Worm (Caenorhabditis elegans) whole organism, midembryonic: ENCODE results near the gene C30G12.2.

Experiments used
- T22C8.4 ChIP-seq: fragments of 200-800 bp; sonication (Bioruptor generic); IDR thresholded peaks from 2 replicates; pipeline ENCODE4 v1.3.6; 2022; ENCODE audit warnings: missing genetic modification characterization, missing compliant biosample characterization
- cog-1 ChIP-seq: sonication (generic microtip); optimal IDR thresholded peaks from 2 replicates; lab custom pipeline; 2016; ENCODE audit warnings: missing genetic modification characterization, missing compliant biosample characterization
- flt-1 ChIP-seq: fragments of 200-800 bp; sonication (Bioruptor generic); IDR thresholded peaks from 2 replicates; pipeline ENCODE4 v1.3.6; 2022; ENCODE audit warnings: missing genetic modification characterization, missing compliant biosample characterization
- klf-2 ChIP-seq: fragments of 200-800 bp; sonication (Bioruptor generic); conservative IDR thresholded peaks from 2 replicates; pipeline ENCODE4 v1.3.6; 2022; ENCODE audit warnings: missing genetic modification reagents, missing genetic modification characterization, missing compliant biosample characterization
- med-1 ChIP-seq: sonication (generic microtip); optimal IDR thresholded peaks from 2 replicates; lab custom pipeline; 2017; ENCODE audit warnings: missing genetic modification characterization, mild to moderate bottlenecking, missing compliant biosample characterization, antibody characterized with exemption, missing genetic modification reagents; ENCODE audit not compliant: insufficient read depth
- ref-1 ChIP-seq: fragments of 200-800 bp; sonication (Bioruptor generic); conservative IDR thresholded peaks from 2 replicates; pipeline ENCODE4 v1.3.6; 2022; ENCODE audit warnings: missing genetic modification reagents, missing genetic modification characterization, missing compliant biosample characterization
- tab-1 ChIP-seq: fragments of 200-800 bp; sonication (Bioruptor generic); IDR thresholded peaks from 2 replicates; pipeline ENCODE4 v1.3.6; 2022; ENCODE audit warnings: missing genetic modification characterization, missing compliant biosample characterization
- ztf-23 ChIP-seq: fragments of 200-800 bp; sonication (Bioruptor generic); IDR thresholded peaks from 2 replicates; pipeline ENCODE4 v1.3.6; 2022; ENCODE audit warnings: missing genetic modification reagents, missing genetic modification characterization, missing compliant biosample characterization
- ztf-29 ChIP-seq: fragments of 200-800 bp; sonication (Bioruptor generic); IDR thresholded peaks from 2 replicates; pipeline ENCODE4 v1.3.6; 2022; ENCODE audit warnings: missing genetic modification reagents, missing genetic modification characterization, missing compliant biosample characterization

ce11 chrII:7283063-7283462 is 7.2 kb upstream of the C30G12.2 start:
- TF ChIP-seq flt-1 (GFP tag; lab: Robert Waterston, UW) (no peak), T22C8.4 (GFP tag; lab: Robert Waterston, UW) (no peak), cog-1 (no peak), ref-1 (no peak), ztf-23 (GFP tag; lab: Robert Waterston, UW) (no peak), klf-2 (GFP tag; lab: Robert Waterston, UW) (no peak), ztf-29 (GFP tag; lab: Robert Waterston, UW) (no peak), tab-1 (GFP tag; lab: Robert Waterston, UW) (no peak), med-1 (GFP tag; lab: Kevin White, UChicago) (no peak)
